Fruit fly (Drosophila melanogaster) whole organism, embryonic: ENCODE results near the gene Scgbeta.

Experiments
- Aef1 ChIP-seq: fragments of 200-800 bp; sonication (Bioruptor generic); IDR thresholded peaks from 3 replicates; pipeline ENCODE4 v1.3.6; 2022; ENCODE audit warnings: missing biosample characterization, missing genetic modification characterization
- CG10321 ChIP-seq: fragments of 200-800 bp; sonication (Bioruptor generic); IDR thresholded peaks from 2 replicates; pipeline ENCODE4 v1.3.6; 2022; ENCODE audit warnings: missing biosample characterization, missing genetic modification characterization
- CG7556 ChIP-seq: fragments of 200-800 bp; sonication (Bioruptor generic); optimal IDR thresholded peaks from 2 replicates; lab custom pipeline; 2017; ENCODE audit warnings: missing biosample characterization, mild to moderate bottlenecking, missing genetic modification characterization
- Drgx ChIP-seq: fragments of 200-800 bp; sonication (Bioruptor generic); IDR thresholded peaks from 2 replicates; pipeline ENCODE4 v1.3.6; 2022; ENCODE audit warnings: missing biosample characterization, missing genetic modification characterization
- Hand ChIP-seq: fragments of 200-800 bp; sonication (Bioruptor generic); optimal IDR thresholded peaks from 2 replicates; lab custom pipeline; 2017; ENCODE audit warnings: mild to moderate bottlenecking, missing biosample characterization, missing genetic modification reagents, missing genetic modification characterization
- mirr ChIP-seq: fragments of 200-800 bp; sonication (Bioruptor generic); optimal IDR thresholded peaks from 3 replicates; lab custom pipeline; 2018; ENCODE audit warnings: missing biosample characterization, mild to moderate bottlenecking, missing genetic modification characterization

DNA sequence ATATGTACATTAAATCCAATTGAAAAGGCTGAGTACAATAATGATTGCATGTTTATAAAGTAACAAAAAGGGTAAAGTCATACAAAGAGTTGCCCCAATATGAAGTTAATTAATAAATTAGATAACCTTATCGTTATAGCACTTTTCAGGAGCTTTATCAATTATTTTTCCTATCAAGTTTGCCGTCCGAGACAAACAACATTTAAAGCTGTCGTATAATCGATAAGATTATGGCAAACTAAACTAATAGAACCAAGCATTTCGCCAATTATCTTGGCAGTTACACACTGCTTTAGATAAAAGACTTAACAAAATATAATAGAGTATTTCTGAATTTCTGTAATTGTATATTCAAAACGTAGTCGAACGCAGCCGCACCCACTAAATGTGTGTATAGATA lies 17.1 kb downstream of the Scgbeta start:
- TF ChIP-seq CG7556 (GFP tag; lab: Kevin White, UChicago), result no peak
- no peak for TF ChIP-seq Hand (GFP tag; lab: Kevin White, UChicago)
- no peak for TF ChIP-seq CG10321 (GFP tag; lab: Robert Waterston, UW)
- TF ChIP-seq Drgx (GFP tag; lab: Robert Waterston, UW), result no peak
- peak; percentile 91 for TF ChIP-seq mirr
- no peak for TF ChIP-seq Aef1 (GFP tag; lab: Robert Waterston, UW)
